Worm (Caenorhabditis elegans) whole organism, mixed stage, embryonic: ENCODE results near the gene rbf-1.

Experiments used
- lsy-2 ChIP-seq: fragments of 150-350 bp; optimal IDR thresholded peaks from 2 replicates; lab custom pipeline; 2014; ENCODE audit warnings: missing biosample characterization, missing genetic modification characterization
- snpc-4 ChIP-seq: fragments of 150-350 bp; optimal IDR thresholded peaks from 2 replicates; lab custom pipeline; 2014; ENCODE audit warnings: missing biosample characterization, missing genetic modification characterization
- sptf-1 ChIP-seq: sonication (generic microtip); optimal IDR thresholded peaks from 2 replicates; lab custom pipeline; 2017; ENCODE audit warnings: mild to moderate bottlenecking, missing genetic modification characterization, moderate library complexity, missing compliant biosample characterization
- unc-62 ChIP-seq: fragments of 150-350 bp; optimal IDR thresholded peaks from 2 replicates; lab custom pipeline; 2014; ENCODE audit warnings: missing biosample characterization, missing genetic modification reagents, missing genetic modification characterization

DNA sequence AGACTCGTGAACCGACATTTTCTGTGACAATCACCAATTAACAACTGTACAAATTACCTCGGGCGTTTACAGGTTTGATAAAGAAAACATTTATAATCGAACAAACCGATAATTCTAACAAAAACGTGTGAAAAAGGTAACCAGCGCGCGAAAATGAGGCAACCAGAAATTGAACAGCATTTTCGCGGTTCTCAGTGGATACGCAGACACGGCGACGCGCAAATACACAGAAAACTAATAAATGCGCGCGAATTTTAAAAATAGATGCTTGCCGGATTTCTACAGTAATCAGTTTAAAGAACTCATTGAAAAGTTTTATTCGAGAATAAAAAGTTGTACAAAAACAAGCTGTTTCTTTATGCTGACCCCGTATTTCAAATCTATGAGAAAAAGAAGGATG is 34.4 kb downstream of the rbf-1 start, which contains the start of gene isw-1:
- TF ChIP-seq unc-62 (no peak), snpc-4 (no peak), lsy-2 (tag; lab: Kevin White, UChicago) (no peak), sptf-1 (tag; lab: Kevin White, UChicago) (no peak)
